Fruit fly (Drosophila melanogaster) whole organism, embryonic: Measurements from ENCODE around the gene Ripalpha.

Experiments used
- Abd-B ChIP-seq: fragments of 200-800 bp; sonication (Bioruptor generic); optimal IDR thresholded peaks from 2 replicates; lab custom pipeline; 2018; ENCODE audit warnings: missing biosample characterization, mild to moderate bottlenecking, missing genetic modification characterization, moderate library complexity
- BtbVII ChIP-seq: fragments of 200-800 bp; sonication (Bioruptor generic); optimal IDR thresholded peaks from 3 replicates; lab custom pipeline; 2017; ENCODE audit warnings: missing biosample characterization, mild to moderate bottlenecking, missing genetic modification characterization
- C15 ChIP-seq: fragments of 200-800 bp; sonication (Bioruptor generic); IDR thresholded peaks from 3 replicates; pipeline ENCODE4 v1.3.6; 2022; ENCODE audit warnings: missing biosample characterization, missing genetic modification characterization
- CG12071 ChIP-seq: fragments of 200-800 bp; sonication (Bioruptor generic); optimal IDR thresholded peaks from 3 replicates; lab custom pipeline; 2018; ENCODE audit warnings: missing biosample characterization, mild to moderate bottlenecking, missing genetic modification characterization
- CG12769 ChIP-seq: fragments of 200-800 bp; sonication (Bioruptor generic); optimal IDR thresholded peaks from 2 replicates; lab custom pipeline; 2019; ENCODE audit warnings: missing biosample characterization, mild to moderate bottlenecking, missing genetic modification characterization, moderate library complexity
- CG13296 ChIP-seq: fragments of 200-800 bp; sonication (Bioruptor generic); optimal IDR thresholded peaks from 3 replicates; lab custom pipeline; 2018; ENCODE audit warnings: missing biosample characterization, mild to moderate bottlenecking, missing genetic modification characterization
- CG13424 ChIP-seq: fragments of 200-800 bp; sonication (Bioruptor generic); optimal IDR thresholded peaks from 2 replicates; lab custom pipeline; 2019; ENCODE audit warnings: missing biosample characterization, mild to moderate bottlenecking, missing genetic modification characterization, moderate library complexity
- CG14860 ChIP-seq: fragments of 200-800 bp; sonication (Bioruptor generic); IDR thresholded peaks from 3 replicates; pipeline ENCODE4 v1.3.6; 2022; ENCODE audit warnings: missing biosample characterization, missing genetic modification characterization; ENCODE audit not compliant: partially characterized antibody
- CG16815 ChIP-seq: fragments of 200-800 bp; sonication (Bioruptor generic); optimal IDR thresholded peaks from 3 replicates; lab custom pipeline; 2017; ENCODE audit warnings: missing biosample characterization, mild to moderate bottlenecking, missing genetic modification characterization
- CG17186 ChIP-seq: fragments of 200-800 bp; sonication (Bioruptor generic); optimal IDR thresholded peaks from 3 replicates; lab custom pipeline; 2017; ENCODE audit warnings: missing biosample characterization, missing genetic modification reagents, missing genetic modification characterization
- CG17359 ChIP-seq: fragments of 200-800 bp; sonication (Bioruptor generic); optimal IDR thresholded peaks from 3 replicates; lab custom pipeline; 2018; ENCODE audit warnings: missing biosample characterization, mild to moderate bottlenecking, missing genetic modification characterization, moderate library complexity
- CG17361 ChIP-seq: fragments of 200-800 bp; sonication (Bioruptor generic); IDR thresholded peaks from 3 replicates; pipeline ENCODE4 v1.3.6; 2022; ENCODE audit warnings: missing biosample characterization, missing genetic modification characterization
- CG18619 ChIP-seq: fragments of 200-800 bp; sonication (Bioruptor generic); optimal IDR thresholded peaks from 3 replicates; lab custom pipeline; 2017; ENCODE audit warnings: missing biosample characterization, mild to moderate bottlenecking, missing genetic modification characterization
- CG31388 ChIP-seq: fragments of 200-800 bp; sonication (Bioruptor generic); optimal IDR thresholded peaks from 2 replicates; lab custom pipeline; 2016; ENCODE audit warnings: missing biosample characterization, missing genetic modification characterization
- CG3163 ChIP-seq: fragments of 200-800 bp; sonication (Bioruptor generic); optimal IDR thresholded peaks from 3 replicates; lab custom pipeline; 2016; ENCODE audit warnings: missing biosample characterization, missing genetic modification characterization
- CG3847 ChIP-seq: fragments of 200-800 bp; sonication (Bioruptor generic); IDR thresholded peaks from 2 replicates; pipeline ENCODE4 v1.3.6; 2022; ENCODE audit warnings: missing biosample characterization, missing genetic modification characterization
- CG6854 ChIP-seq: fragments of 200-800 bp; sonication (Bioruptor generic); optimal IDR thresholded peaks from 3 replicates; lab custom pipeline; 2017; ENCODE audit warnings: missing biosample characterization, mild to moderate bottlenecking, missing genetic modification characterization
- CG7745 ChIP-seq: fragments of 200-800 bp; sonication (Bioruptor generic); optimal IDR thresholded peaks from 2 replicates; lab custom pipeline; 2018; ENCODE audit warnings: missing biosample characterization, mild to moderate bottlenecking, missing genetic modification characterization, moderate library complexity
- CG7928 ChIP-seq: fragments of 200-800 bp; sonication (Bioruptor generic); optimal IDR thresholded peaks from 2 replicates; lab custom pipeline; 2017; ENCODE audit warnings: missing biosample characterization, mild to moderate bottlenecking, missing genetic modification characterization
- D19B ChIP-seq: fragments of 200-800 bp; sonication (Bioruptor generic); optimal IDR thresholded peaks from 2 replicates; lab custom pipeline; 2017; ENCODE audit warnings: missing biosample characterization, mild to moderate bottlenecking, missing genetic modification characterization
- Deaf1 ChIP-seq: fragments of 200-800 bp; optimal IDR thresholded peaks from 3 replicates; lab custom pipeline; 2019; ENCODE audit warnings: missing biosample characterization, mild to moderate bottlenecking, missing genetic modification characterization, moderate library complexity
- Dip3 ChIP-seq: fragments of 200-800 bp; sonication (Bioruptor generic); optimal IDR thresholded peaks from 3 replicates; lab custom pipeline; 2016; ENCODE audit warnings: missing biosample characterization, missing genetic modification characterization
- Doc3 ChIP-seq: fragments of 200-800 bp; sonication (Bioruptor generic); IDR thresholded peaks from 3 replicates; pipeline ENCODE4 v1.3.6; 2022; ENCODE audit warnings: missing biosample characterization, missing genetic modification characterization; ENCODE audit not compliant: partially characterized antibody
- E2f1 ChIP-seq: fragments of 200-800 bp; sonication (Bioruptor generic); IDR thresholded peaks from 2 replicates; pipeline ENCODE4 v1.3.6; 2022; ENCODE audit warnings: missing biosample characterization, missing genetic modification characterization
- Elba2 ChIP-seq: fragments of 200-800 bp; sonication (Bioruptor generic); optimal IDR thresholded peaks from 3 replicates; lab custom pipeline; 2016; ENCODE audit warnings: missing biosample characterization, missing genetic modification characterization
- Ets65A ChIP-seq: fragments of 200-800 bp; sonication (Bioruptor generic); peaks from one replicate; lab custom pipeline; 2016; ENCODE audit warnings: missing biosample characterization, missing genetic modification characterization
- Hr39 ChIP-seq: fragments of >200 bp; optimal IDR thresholded peaks from 2 replicates; lab custom pipeline; 2017
- Sry-β ChIP-seq: fragments of 200-800 bp; sonication (Bioruptor generic); optimal IDR thresholded peaks from 2 replicates; lab custom pipeline; 2018; ENCODE audit warnings: missing biosample characterization, mild to moderate bottlenecking, missing genetic modification characterization, moderate library complexity
- Ssrp ChIP-seq: fragments of 200-800 bp; sonication (Bioruptor generic); optimal IDR thresholded peaks from 2 replicates; lab custom pipeline; 2018; ENCODE audit warnings: missing biosample characterization, mild to moderate bottlenecking, missing genetic modification characterization, moderate library complexity
- Xbp1 ChIP-seq: fragments of 200-800 bp; sonication (Bioruptor generic); optimal IDR thresholded peaks from 3 replicates; lab custom pipeline; 2016; ENCODE audit warnings: missing biosample characterization, mild to moderate bottlenecking, missing genetic modification characterization
- YL-1 ChIP-seq: fragments of 200-800 bp; sonication (Bioruptor generic); optimal IDR thresholded peaks from 3 replicates; lab custom pipeline; 2017; ENCODE audit warnings: missing biosample characterization, mild to moderate bottlenecking, missing genetic modification characterization
- btn ChIP-seq: fragments of 200-800 bp; sonication (Bioruptor generic); optimal IDR thresholded peaks from 2 replicates; lab custom pipeline; 2016; ENCODE audit warnings: missing biosample characterization, missing genetic modification characterization
- chif ChIP-seq, 2 experiments: fragments of 200-800 bp; sonication (Bioruptor generic); optimal IDR thresholded peaks; 3 replicates each; lab custom pipeline; 2016; ENCODE audit warnings: missing biosample characterization in 2 of 2, missing genetic modification characterization in 2 of 2
- corto ChIP-seq: fragments of 200-800 bp; sonication (Bioruptor generic); optimal IDR thresholded peaks from 2 replicates; lab custom pipeline; 2016; ENCODE audit warnings: missing biosample characterization, mild to moderate bottlenecking, missing genetic modification characterization, moderate library complexity
- crc ChIP-seq: fragments of 200-800 bp; sonication (Bioruptor generic); optimal IDR thresholded peaks from 2 replicates; lab custom pipeline; 2016; ENCODE audit warnings: missing biosample characterization, missing genetic modification characterization
- dimm ChIP-seq: fragments of 200-800 bp; sonication (Bioruptor generic); IDR thresholded peaks from 2 replicates; pipeline ENCODE4 v1.3.6; 2022; ENCODE audit warnings: missing biosample characterization, missing genetic modification characterization
- emc ChIP-seq: fragments of 200-800 bp; sonication (Bioruptor generic); optimal IDR thresholded peaks from 2 replicates; lab custom pipeline; 2016; ENCODE audit warnings: missing biosample characterization, missing genetic modification characterization
- ems ChIP-seq: fragments of 200-800 bp; sonication (Bioruptor generic); optimal IDR thresholded peaks from 3 replicates; lab custom pipeline; 2016; ENCODE audit warnings: missing biosample characterization, missing genetic modification characterization
- en ChIP-seq: fragments of 200-800 bp; sonication (Bioruptor generic); optimal IDR thresholded peaks from 2 replicates; lab custom pipeline; 2016; ENCODE audit warnings: missing biosample characterization, missing genetic modification characterization
- eyg ChIP-seq: fragments of 200-800 bp; sonication (Bioruptor generic); optimal IDR thresholded peaks from 3 replicates; lab custom pipeline; 2016; ENCODE audit warnings: missing biosample characterization, missing genetic modification characterization
- fd96Cb ChIP-seq: fragments of 200-800 bp; sonication (Bioruptor generic); optimal IDR thresholded peaks from 2 replicates; lab custom pipeline; 2018; ENCODE audit warnings: missing biosample characterization, mild to moderate bottlenecking, missing genetic modification characterization, moderate library complexity
- gcm2 ChIP-seq: fragments of 200-800 bp; sonication (Bioruptor generic); optimal IDR thresholded peaks from 2 replicates; lab custom pipeline; 2016; ENCODE audit warnings: missing biosample characterization, missing genetic modification characterization
- gsb-n ChIP-seq: fragments of 200-800 bp; sonication (Bioruptor generic); optimal IDR thresholded peaks from 3 replicates; lab custom pipeline; 2018; ENCODE audit warnings: missing biosample characterization, mild to moderate bottlenecking, missing genetic modification characterization
- h ChIP-seq: fragments of >200 bp; optimal IDR thresholded peaks from 2 replicates; lab custom pipeline; 2017
- hbn ChIP-seq: fragments of 200-800 bp; sonication (Bioruptor generic); IDR thresholded peaks from 2 replicates; pipeline ENCODE4 v1.3.6; 2022; ENCODE audit warnings: missing biosample characterization, missing genetic modification characterization; ENCODE audit not compliant: partially characterized antibody
- insv ChIP-seq, 2 experiments: fragments of 200-800 bp; sonication (Bioruptor generic); optimal IDR thresholded peaks; 3 replicates each; lab custom pipeline; 2016 to 2018; ENCODE audit warnings: missing biosample characterization in 2 of 2, missing genetic modification characterization in 2 of 2
- otp ChIP-seq: fragments of 200-800 bp; sonication (Bioruptor generic); IDR thresholded peaks from 3 replicates; pipeline ENCODE4, ENCODE4 v1.3.6; 2022; ENCODE audit warnings: missing biosample characterization, missing genetic modification characterization
- prd ChIP-seq, 3 experiments: fragments of >200 bp in 2 of 3; fragments of 200-800 bp in 1 of 3; sonication (Bioruptor generic) in 1 of 3; optimal IDR thresholded peaks in 2 of 3; IDR thresholded peaks in 1 of 3; 2 replicates in 2 of 3; 3 replicates in 1 of 3; pipeline versions ENCODE4 v1.3.6 to Lab custom; 2017 to 2022; ENCODE audit warnings: missing biosample characterization in 1 of 3, missing genetic modification characterization in 1 of 3
- scrt ChIP-seq: fragments of 200-800 bp; sonication (Bioruptor generic); optimal IDR thresholded peaks from 2 replicates; lab custom pipeline; 2018; ENCODE audit warnings: missing biosample characterization, mild to moderate bottlenecking, missing genetic modification characterization, moderate library complexity
- slbo ChIP-seq: fragments of 200-800 bp; sonication (Bioruptor generic); IDR thresholded peaks from 2 replicates; pipeline ENCODE4 v1.3.6; 2022; ENCODE audit warnings: missing biosample characterization, missing genetic modification characterization
- unc-4 ChIP-seq: fragments of 200-800 bp; sonication (Bioruptor generic); IDR thresholded peaks from 2 replicates; pipeline ENCODE4 v1.3.6; 2022; ENCODE audit warnings: missing biosample characterization, missing genetic modification characterization; ENCODE audit not compliant: partially characterized antibody

Ripalpha gene

dm6 chr2L:10200847-10201246, at the start of gene Ripalpha, which contains the start of gene RpL7 (continued):
- TF ChIP-seq CG3163 (GFP tag; lab: Kevin White, UChicago) (peak; percentile 92), gsb-n (tag; lab: Kevin White, UChicago) (peak; percentile 96), CG17186 (peak; percentile 99), Elba2 (GFP tag; lab: Kevin White, UChicago) (peak; percentile 80), CG17361 (GFP tag; lab: Robert Waterston, UW) (peak; percentile 94), Xbp1 (GFP tag; lab: Kevin White, UChicago) (peak; percentile 98), gcm2 (GFP tag; lab: Kevin White, UChicago) (peak; percentile 98), CG7745 (tag; lab: Kevin White, UChicago) (peak; percentile 84), insv (GFP tag; optimal IDR thresholded peaks at IDR 0.05; lab: Kevin White, UChicago) (peak in 1 of 2 experiments; percentile 87), scrt (peak; percentile 95), Doc3 (GFP tag; lab: Robert Waterston, UW) (peak; percentile 66; the same call in 2 of the 3 replicates), CG17359 (tag; lab: Kevin White, UChicago) (peak; percentile 96), YL-1 (GFP tag; lab: Kevin White, UChicago) (peak; percentile 100), CG3847 (GFP tag; lab: Robert Waterston, UW) (peak; percentile 98), Hr39 (no peak), CG7928 (peak; percentile 82), CG31388 (peak; percentile 81), hbn (GFP tag; lab: Robert Waterston, UW) (peak; percentile 81), slbo (GFP tag; lab: Robert Waterston, UW) (peak; percentile 96), eyg (GFP tag; lab: Kevin White, UChicago) (peak; percentile 97), D19B (GFP tag; lab: Kevin White, UChicago) (peak; percentile 91), btn (GFP tag; lab: Kevin White, UChicago) (peak; percentile 97), prd (optimal IDR thresholded peaks at IDR 0.05; lab: Kevin White, UChicago) (no peak), prd (GFP tag; IDR thresholded peaks at IDR 0.05; lab: Robert Waterston, UW) (peak; percentile 91), en (peak; percentile 98), otp (GFP tag; lab: Robert Waterston, UW) (peak; percentile 99), unc-4 (GFP tag; lab: Robert Waterston, UW) (peak; percentile 90), C15 (GFP tag; lab: Robert Waterston, UW) (peak; percentile 95), ems (GFP tag; lab: Kevin White, UChicago) (peak; percentile 95), CG12071 (GFP tag; lab: Kevin White, UChicago) (peak; percentile 98), CG18619 (GFP tag; lab: Kevin White, UChicago) (peak; percentile 99), E2f1 (GFP tag; lab: Robert Waterston, UW) (peak; percentile 96), CG13424 (tag; lab: Kevin White, UChicago) (peak; percentile 87), chif (GFP tag; optimal IDR thresholded peaks at IDR 0.05; lab: Kevin White, UChicago) (peak; percentile 96 to 99), CG6854 (GFP tag; lab: Kevin White, UChicago) (peak; percentile 92), Sry-β (GFP tag; lab: Kevin White, UChicago) (peak; percentile 76), dimm (GFP tag; lab: Robert Waterston, UW) (peak; percentile 94), h (lab: Kevin White, UChicago) (no peak), Dip3 (GFP tag; lab: Kevin White, UChicago) (peak; percentile 97), Ets65A (peak; percentile 100), CG12769 (tag; lab: Kevin White, UChicago) (peak; percentile 98), corto (GFP tag; lab: Kevin White, UChicago) (peak; percentile 85), BtbVII (GFP tag; lab: Kevin White, UChicago) (peak; percentile 98), crc (GFP tag; lab: Kevin White, UChicago) (peak; percentile 96), Ssrp (tag; lab: Kevin White, UChicago) (peak; percentile 84), Abd-B (GFP tag; lab: Kevin White, UChicago) (peak; percentile 68), emc (GFP tag; lab: Kevin White, UChicago) (peak; percentile 98), fd96Cb (peak; percentile 78), CG14860 (GFP tag; lab: Robert Waterston, UW) (peak; percentile 75), Deaf1 (peak; percentile 70), CG16815 (GFP tag; lab: Kevin White, UChicago) (peak; percentile 95), CG13296 (GFP tag; lab: Kevin White, UChicago) (peak; percentile 97)
